Worm (Caenorhabditis elegans) whole organism, L4 larva: ENCODE data around the gene ztf-8.

Experiments used
- F26F4.8 ChIP-seq: fragments of 200-800 bp; sonication (Bioruptor generic); conservative IDR thresholded peaks from 2 replicates; pipeline ENCODE4 v1.3.6; 2022; ENCODE audit warnings: missing genetic modification characterization, missing compliant biosample characterization
- F37D6.2 ChIP-seq: sonication (generic microtip); optimal IDR thresholded peaks from 2 replicates; lab custom pipeline; 2016; ENCODE audit warnings: mild to moderate bottlenecking, missing genetic modification characterization, missing compliant biosample characterization
- Y48G9A.11 ChIP-seq: fragments of 200-800 bp; sonication (Bioruptor generic); IDR thresholded peaks from 2 replicates; pipeline ENCODE4 v1.3.6; 2022; ENCODE audit warnings: missing genetic modification reagents, missing genetic modification characterization, missing compliant biosample characterization
- Y75B8A.6 ChIP-seq: fragments of 200-800 bp; sonication (Bioruptor generic); IDR thresholded peaks from 2 replicates; pipeline ENCODE4 v1.3.6; 2022; ENCODE audit warnings: missing genetic modification reagents, missing genetic modification characterization, missing compliant biosample characterization
- ZK546.5 ChIP-seq, 2 experiments: sonication (generic microtip); optimal IDR thresholded peaks; 2 replicates each; lab custom pipeline; 2017; ENCODE audit warnings: missing biosample characterization in 2 of 2, missing genetic modification characterization in 2 of 2
- ama-1 ChIP-seq: fragments of 150-350 bp; optimal IDR thresholded peaks from 2 replicates; lab custom pipeline; 2014; ENCODE audit warnings: inconsistent platforms, mixed read lengths
- ceh-32 ChIP-seq: sonication (generic microtip); optimal IDR thresholded peaks from 2 replicates; lab custom pipeline; 2016; ENCODE audit warnings: mild to moderate bottlenecking, missing genetic modification characterization, missing compliant biosample characterization; ENCODE audit not compliant: poor library complexity
- cey-2 ChIP-seq: sonication (generic microtip); optimal IDR thresholded peaks from 3 replicates; lab custom pipeline; 2017; ENCODE audit warnings: missing genetic modification characterization, mild to moderate bottlenecking, missing compliant biosample characterization, antibody characterized with exemption, borderline replicate concordance; ENCODE audit not compliant: insufficient read depth
- ctbp-1 ChIP-seq: fragments of 200-800 bp; sonication (Bioruptor generic); IDR thresholded peaks from 2 replicates; pipeline ENCODE4 v1.3.6; 2022; ENCODE audit warnings: missing genetic modification reagents, missing genetic modification characterization, missing compliant biosample characterization
- daf-12 ChIP-seq: fragments of 150-350 bp; optimal IDR thresholded peaks from 2 replicates; lab custom pipeline; 2014; ENCODE audit warnings: missing biosample characterization, missing genetic modification reagents, missing genetic modification characterization
- daf-16 ChIP-seq, 3 experiments: sonication (generic microtip); optimal IDR thresholded peaks; 2 replicates each; lab custom pipeline; 2016 to 2017; ENCODE audit warnings: missing genetic modification characterization in 3 of 3, missing genetic modification reagents in 3 of 3, mild to moderate bottlenecking in 2 of 3, missing compliant biosample characterization in 2 of 3, missing biosample characterization in 1 of 3, moderate library complexity in 1 of 3
- daf-19 ChIP-seq: fragments of 200-800 bp; sonication (Bioruptor generic); conservative IDR thresholded peaks from 2 replicates; pipeline ENCODE4 v1.3.6; 2022; ENCODE audit warnings: missing genetic modification characterization, missing compliant biosample characterization
- dmd-8 ChIP-seq: fragments of 200-800 bp; sonication (Bioruptor generic); IDR thresholded peaks from 2 replicates; pipeline ENCODE4 v1.3.6; 2022; ENCODE audit warnings: missing genetic modification characterization, missing compliant biosample characterization
- duxl-1 ChIP-seq: sonication (generic microtip); optimal IDR thresholded peaks from 2 replicates; lab custom pipeline; 2016; ENCODE audit warnings: mild to moderate bottlenecking, missing genetic modification characterization, moderate library complexity, missing compliant biosample characterization; ENCODE audit not compliant: poor library complexity
- dve-1 ChIP-seq: sonication (generic microtip); optimal IDR thresholded peaks from 2 replicates; lab custom pipeline; 2017; ENCODE audit warnings: antibody characterized with exemption, mild to moderate bottlenecking, missing genetic modification characterization, missing compliant biosample characterization; ENCODE audit not compliant: insufficient read depth
- egl-43 ChIP-seq: fragments of 200-800 bp; sonication (Bioruptor generic); IDR thresholded peaks from 2 replicates; pipeline ENCODE4 v1.3.6; 2022; ENCODE audit warnings: missing genetic modification reagents, missing genetic modification characterization, missing compliant biosample characterization
- fkh-10 ChIP-seq: fragments of 150-350 bp; optimal IDR thresholded peaks from 2 replicates; lab custom pipeline; 2014; ENCODE audit warnings: missing biosample characterization, missing genetic modification reagents, missing genetic modification characterization
- hmg-1.1 ChIP-seq: fragments of 200-800 bp; sonication (Bioruptor generic); IDR thresholded peaks from 2 replicates; pipeline ENCODE4 v1.3.6; 2022; ENCODE audit warnings: missing genetic modification reagents, missing genetic modification characterization, missing compliant biosample characterization
- jun-1 ChIP-seq: fragments of 150-350 bp; optimal IDR thresholded peaks from 2 replicates; lab custom pipeline; 2014; ENCODE audit warnings: missing biosample characterization, missing genetic modification reagents, missing genetic modification characterization
- lin-1 ChIP-seq: fragments of 200-800 bp; sonication (Bioruptor generic); IDR thresholded peaks from 2 replicates; pipeline ENCODE4 v1.3.6; 2022; ENCODE audit warnings: missing genetic modification reagents, missing genetic modification characterization, missing compliant biosample characterization
- lin-15B ChIP-seq: fragments of 150-350 bp; sonication (generic microtip); optimal IDR thresholded peaks from 3 replicates; lab custom pipeline; 2014; ENCODE audit warnings: missing biosample characterization, missing genetic modification characterization
- lin-29 ChIP-seq: fragments of 200-800 bp; sonication (Bioruptor generic); IDR thresholded peaks from 2 replicates; pipeline ENCODE4 v1.3.6; 2022; ENCODE audit warnings: missing genetic modification reagents, missing genetic modification characterization, missing compliant biosample characterization
- lin-38 ChIP-seq: fragments of 200-800 bp; sonication (Bioruptor generic); IDR thresholded peaks from 2 replicates; pipeline ENCODE4 v1.3.6; 2022; ENCODE audit warnings: missing genetic modification reagents, missing genetic modification characterization, missing compliant biosample characterization
- lir-3 ChIP-seq: sonication (generic microtip); optimal IDR thresholded peaks from 2 replicates; lab custom pipeline; 2016; ENCODE audit warnings: mild to moderate bottlenecking, missing genetic modification characterization, missing compliant biosample characterization
- madf-5 ChIP-seq, 2 experiments: fragments of 200-800 bp; sonication (Bioruptor generic); IDR thresholded peaks; 2 replicates each; pipeline ENCODE4 v1.3.6; 2022; ENCODE audit warnings: missing compliant biosample characterization in 2 of 2, missing genetic modification characterization in 2 of 2
- madf-9 ChIP-seq: fragments of 200-800 bp; sonication (Bioruptor generic); conservative IDR thresholded peaks from 2 replicates; pipeline ENCODE4 v1.3.6; 2022; ENCODE audit warnings: missing genetic modification reagents, missing genetic modification characterization, missing compliant biosample characterization
- mes-2 ChIP-seq: sonication (generic microtip); optimal IDR thresholded peaks from 2 replicates; lab custom pipeline; 2016; ENCODE audit warnings: missing genotype, mild to moderate bottlenecking, missing genetic modification characterization, missing compliant biosample characterization; ENCODE audit not compliant: poor library complexity, severe bottlenecking
- mxl-2 ChIP-seq: fragments of 200-800 bp; sonication (Bioruptor generic); conservative IDR thresholded peaks from 2 replicates; pipeline ENCODE4 v1.3.6; 2022; ENCODE audit warnings: missing genetic modification reagents, missing genetic modification characterization, missing compliant biosample characterization
- mxl-3 ChIP-seq: fragments of 200-800 bp; sonication (Bioruptor generic); optimal IDR thresholded peaks from 2 replicates; lab custom pipeline; 2018; ENCODE audit warnings: mild to moderate bottlenecking, missing genetic modification characterization, missing compliant biosample characterization
- nhr-102 ChIP-seq: sonication (generic microtip); optimal IDR thresholded peaks from 2 replicates; lab custom pipeline; 2016; ENCODE audit warnings: mild to moderate bottlenecking, missing genetic modification characterization, moderate library complexity, missing compliant biosample characterization
- nhr-11 ChIP-seq: fragments of 150-350 bp; optimal IDR thresholded peaks from 2 replicates; lab custom pipeline; 2014; ENCODE audit warnings: missing biosample characterization, missing genetic modification characterization
- nhr-237 ChIP-seq: sonication (generic microtip); optimal IDR thresholded peaks from 2 replicates; lab custom pipeline; 2017; ENCODE audit warnings: missing biosample characterization, missing genetic modification characterization
- nhr-28 ChIP-seq: fragments of 150-350 bp; optimal IDR thresholded peaks from 2 replicates; lab custom pipeline; 2014; ENCODE audit warnings: missing biosample characterization, missing genetic modification characterization
- nhr-41 ChIP-seq: fragments of 200-800 bp; sonication (Bioruptor generic); IDR thresholded peaks from 2 replicates; pipeline ENCODE4 v1.3.6; 2022; ENCODE audit warnings: missing genetic modification reagents, missing genetic modification characterization, missing compliant biosample characterization
- nhr-76 ChIP-seq: fragments of 150-350 bp; optimal IDR thresholded peaks from 2 replicates; lab custom pipeline; 2014; ENCODE audit warnings: missing biosample characterization, missing genetic modification characterization
- pqm-1 ChIP-seq: sonication (generic microtip); optimal IDR thresholded peaks from 2 replicates; lab custom pipeline; 2017; ENCODE audit warnings: missing biosample characterization, missing genetic modification characterization
- rbr-2 ChIP-seq: sonication (generic microtip); optimal IDR thresholded peaks from 2 replicates; lab custom pipeline; 2016; ENCODE audit warnings: missing genotype, missing genetic modification characterization, missing compliant biosample characterization
- set-16 ChIP-seq: fragments of 200-800 bp; sonication (Bioruptor generic); IDR thresholded peaks from 2 replicates; pipeline ENCODE4 v1.3.6; 2022; ENCODE audit warnings: missing genetic modification reagents, missing genetic modification characterization, missing compliant biosample characterization
- snpc-1.2 ChIP-seq: fragments of 200-800 bp; sonication (Bioruptor generic); IDR thresholded peaks from 2 replicates; pipeline ENCODE4 v1.3.6; 2022; ENCODE audit warnings: missing genetic modification reagents, missing genetic modification characterization, missing compliant biosample characterization
- snpc-4 ChIP-seq: fragments of 150-350 bp; optimal IDR thresholded peaks from 2 replicates; lab custom pipeline; 2014; ENCODE audit warnings: missing biosample characterization, missing genetic modification characterization
- spr-1 ChIP-seq: sonication (generic microtip); optimal IDR thresholded peaks from 2 replicates; lab custom pipeline; 2016; ENCODE audit warnings: mild to moderate bottlenecking, missing genetic modification characterization, missing compliant biosample characterization
- spr-3 ChIP-seq: fragments of 200-800 bp; sonication (Bioruptor generic); optimal IDR thresholded peaks from 2 replicates; lab custom pipeline; 2018; ENCODE audit warnings: mild to moderate bottlenecking, missing genetic modification characterization, missing compliant biosample characterization
- unc-130 ChIP-seq: sonication (generic microtip); optimal IDR thresholded peaks from 2 replicates; lab custom pipeline; 2016; ENCODE audit warnings: missing genetic modification reagents, missing genetic modification characterization, missing compliant biosample characterization
- unc-62 ChIP-seq, 3 experiments: fragments of 150-350 bp in 1 of 3; sonication (generic microtip); optimal IDR thresholded peaks in 2 of 3; peaks in 1 of 3; 1 replicate in 1 of 3; 2 replicates in 2 of 3; lab custom pipeline; 2014 to 2017; ENCODE audit warnings: missing biosample characterization in 3 of 3, missing genetic modification characterization in 3 of 3, missing genetic modification reagents in 3 of 3, missing genotype in 1 of 3
- zfp-3 ChIP-seq: fragments of 200-800 bp; sonication (Bioruptor generic); conservative IDR thresholded peaks from 2 replicates; pipeline ENCODE4 v1.3.6; 2022; ENCODE audit warnings: missing genetic modification reagents, missing genetic modification characterization, missing compliant biosample characterization
- zip-11 ChIP-seq: fragments of 200-800 bp; sonication (Bioruptor generic); IDR thresholded peaks from 2 replicates; pipeline ENCODE4 v1.3.6; 2022; ENCODE audit warnings: missing genetic modification characterization, missing compliant biosample characterization
- zip-2 ChIP-seq: fragments of 150-350 bp; optimal IDR thresholded peaks from 2 replicates; lab custom pipeline; 2014; ENCODE audit warnings: missing biosample characterization, missing genetic modification characterization
- ztf-11 ChIP-seq: fragments of 150-350 bp; optimal IDR thresholded peaks from 2 replicates; lab custom pipeline; 2014; ENCODE audit warnings: missing biosample characterization, missing genetic modification characterization

Gene ztf-8

DNA sequence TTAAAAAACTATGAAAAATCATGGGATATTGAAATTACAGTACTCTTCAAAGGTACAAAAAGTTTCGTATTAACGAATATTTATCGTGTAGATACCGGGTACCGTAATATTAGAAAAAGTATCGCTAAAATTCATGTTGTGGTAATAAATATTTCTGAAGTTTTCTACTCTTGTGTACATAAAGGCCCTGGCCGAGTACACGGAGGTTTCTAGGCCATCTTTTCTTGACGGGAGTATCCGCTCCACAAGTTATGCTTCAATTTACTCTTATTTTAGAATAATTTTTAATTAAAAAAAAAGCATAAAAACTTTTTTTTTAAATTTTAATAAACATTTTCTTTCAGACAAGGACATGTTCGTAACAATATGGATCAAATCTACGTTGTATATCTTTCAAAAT, 40.1 kb downstream of the ztf-8 start:
- TF ChIP-seq Y75B8A.6 (GFP tag; lab: Robert Waterston, UW) (no peak), mes-2 (tag; lab: Kevin White, UChicago) (peak; percentile 58)

DNA sequence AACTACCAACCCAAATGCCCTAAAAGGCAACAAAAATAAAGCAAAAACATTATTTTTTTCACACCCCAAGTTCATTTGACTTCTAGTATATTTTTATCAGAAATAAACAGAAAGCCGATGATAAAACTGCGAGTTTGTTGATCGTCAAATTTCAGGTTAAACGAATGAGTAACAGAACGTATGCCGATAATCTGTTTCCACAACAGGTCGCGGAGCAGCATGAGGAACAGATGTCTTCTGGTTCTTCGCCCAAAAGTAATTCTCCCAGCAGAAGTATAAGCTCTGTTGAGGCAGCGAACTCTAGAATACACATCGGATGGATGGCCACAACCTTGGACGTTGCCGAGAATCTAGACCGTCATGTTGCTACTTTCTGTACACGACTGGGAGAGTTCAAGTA, 42.9 kb downstream of the ztf-8 start, which contains the start of gene prmt-5:
prmt-5 (plus strand) TSS at position 141 of the 400 bp plus-strand sequence.
- 0 out of 2 replicates have a peak, but pooled peaks have one; percentile 6 for TF ChIP-seq madf-9 (GFP tag; lab: Robert Waterston, UW)
- no peak for TF ChIP-seq ZK546.5 (tag; optimal IDR thresholded peaks at IDR 0.05; lab: Kevin White, UChicago)
- TF ChIP-seq lir-3 = no peak
- peak; percentile 34; the same call in 1 of the 2 replicates for TF ChIP-seq Y48G9A.11 (GFP tag; lab: Robert Waterston, UW)
- no peak for TF ChIP-seq nhr-41 (GFP tag; lab: Robert Waterston, UW)
- TF ChIP-seq F26F4.8 (GFP tag; lab: Robert Waterston, UW) = no peak
- TF ChIP-seq nhr-237 (tag; lab: Kevin White, UChicago) = no peak
- peak; percentile 88 for TF ChIP-seq zfp-3 (GFP tag; lab: Robert Waterston, UW)
- TF ChIP-seq pqm-1 (tag; lab: Kevin White, UChicago) = no peak
- TF ChIP-seq lin-1 (GFP tag; lab: Robert Waterston, UW) = 0 out of 2 replicates have a peak, but pooled peaks have one; percentile 73
- TF ChIP-seq nhr-11 (tag; lab: Kevin White, UChicago) = no peak
- no peak for TF ChIP-seq nhr-76 (tag; lab: Kevin White, UChicago)
- no peak for TF ChIP-seq daf-19 (GFP tag; lab: Robert Waterston, UW)
- TF ChIP-seq ctbp-1 (GFP tag; lab: Robert Waterston, UW) = peak; percentile 45; the same call in 1 of the 2 replicates
- no peak for TF ChIP-seq zip-2 (tag; lab: Kevin White, UChicago)
- TF ChIP-seq egl-43 (GFP tag; lab: Robert Waterston, UW) = peak; percentile 72; the same call in 1 of the 2 replicates
- no peak for TF ChIP-seq lin-15B (tag; lab: Kevin White, UChicago)
- peak; percentile 93 for TF ChIP-seq ama-1 (lab: Kevin White, UChicago)
- TF ChIP-seq jun-1 (tag; lab: Kevin White, UChicago) = no peak
- TF ChIP-seq daf-16 (GFP tag; optimal IDR thresholded peaks at IDR 0.05; lab: Kevin White, UChicago) = peak; percentile 25 to 57
- TF ChIP-seq daf-16 (tag; optimal IDR thresholded peaks at IDR 0.05; lab: Kevin White, UChicago) = peak; percentile 55
- no peak for TF ChIP-seq snpc-4
- TF ChIP-seq mxl-3 = no peak
- TF ChIP-seq zip-11 (GFP tag; lab: Robert Waterston, UW) = no peak
- no peak for TF ChIP-seq fkh-10
- no peak for TF ChIP-seq F37D6.2 (tag; lab: Kevin White, UChicago)
- peak; percentile 45 for TF ChIP-seq spr-1 (tag; lab: Kevin White, UChicago)
- peak; percentile 74 for TF ChIP-seq duxl-1 (tag; lab: Kevin White, UChicago)
- TF ChIP-seq snpc-1.2 (GFP tag; lab: Robert Waterston, UW) = no peak
- TF ChIP-seq ceh-32 (tag; lab: Kevin White, UChicago) = no peak
- TF ChIP-seq lin-29 = no peak
- peak; percentile 61 for TF ChIP-seq dve-1 (tag; lab: Kevin White, UChicago)
- peak; percentile 45 for TF ChIP-seq unc-130 (GFP tag; lab: Kevin White, UChicago)
- no peak for TF ChIP-seq mxl-2 (GFP tag; lab: Robert Waterston, UW)
- TF ChIP-seq hmg-1.1 (GFP tag; lab: Robert Waterston, UW) = no peak
- TF ChIP-seq set-16 = no peak
- peak; percentile 79 for TF ChIP-seq lin-38 (GFP tag; lab: Robert Waterston, UW)
- TF ChIP-seq unc-62 (GFP tag; optimal IDR thresholded peaks at IDR 0.05 in 1 of 2; lab: Kevin White, UChicago) = no peak
- no peak for TF ChIP-seq unc-62 (tag; optimal IDR thresholded peaks at IDR 0.05; lab: Kevin White, UChicago)
- TF ChIP-seq daf-12 (tag; lab: Kevin White, UChicago) = no peak
- TF ChIP-seq cey-2 (tag; lab: Kevin White, UChicago) = no peak
- TF ChIP-seq nhr-102 (tag; lab: Kevin White, UChicago) = peak; percentile 74
- TF ChIP-seq madf-5 (GFP tag; IDR thresholded peaks at IDR 0.05; lab: Robert Waterston, UW) = 0 out of 4 replicates have a peak, but pooled peaks of 1 of the 2 experiments have one; percentile 4
- TF ChIP-seq dmd-8 (GFP tag; lab: Robert Waterston, UW) = no peak
- peak; percentile 2 for TF ChIP-seq nhr-28
- TF ChIP-seq ztf-11 (tag; lab: Kevin White, UChicago) = no peak
- peak; percentile 59 for TF ChIP-seq spr-3 (GFP tag; lab: Kevin White, UChicago)
- TF ChIP-seq rbr-2 = peak; percentile 30
